Fruit fly (Drosophila melanogaster): ENCODE results near the gene Hrb87F.

Hrb87F gene

dm6 chr3R:13686371-13687211, 26.3 kb upstream of the Hrb87F start, which contains the start of gene omd (continued):
- TF ChIP-seq CG15073 (GFP tag; optimal IDR thresholded peaks at IDR 0.05) = no peak
- 0 out of 4 replicates have a peak, but pooled peaks have one; percentile 66 for TF ChIP-seq chinmo (GFP tag; IDR thresholded peaks at IDR 0.05; ENCODE audit: partially characterized antibody)
- no peak for TF ChIP-seq abd-A (tag; optimal IDR thresholded peaks at IDR 0.05)
- peak; percentile 89 for TF ChIP-seq CrebB (tag; optimal IDR thresholded peaks at IDR 0.05)
- no peak for TF ChIP-seq dan (GFP tag; IDR thresholded peaks at IDR 0.05)
- no peak for TF ChIP-seq gfzf (GFP tag; optimal IDR thresholded peaks at IDR 0.05)
- peak; percentile 63 for TF ChIP-seq btn (GFP tag; optimal IDR thresholded peaks at IDR 0.05)
- TF ChIP-seq az2 (GFP tag; optimal IDR thresholded peaks at IDR 0.05) = no peak
- no peak for TF ChIP-seq Doc3 (GFP tag; IDR thresholded peaks at IDR 0.05; ENCODE audit: partially characterized antibody)
- TF ChIP-seq mam (GFP tag; optimal IDR thresholded peaks at IDR 0.05) = no peak
- peak; percentile 85 for TF ChIP-seq CG6813 (GFP tag; optimal IDR thresholded peaks at IDR 0.05)
- peak; percentile 61 for TF ChIP-seq psq (GFP tag; optimal IDR thresholded peaks at IDR 0.05)
- TF ChIP-seq CG43689 (GFP tag; IDR thresholded peaks at IDR 0.05) = no peak
- TF ChIP-seq CG17361 (GFP tag; IDR thresholded peaks at IDR 0.05) = no peak
- TF ChIP-seq CG3065 (GFP tag; optimal IDR thresholded peaks at IDR 0.05) = peak; percentile 27
- no peak for TF ChIP-seq zen2 (GFP tag; IDR thresholded peaks at IDR 0.05; ENCODE audit: partially characterized antibody)
- TF ChIP-seq CG15479 (GFP tag; optimal IDR thresholded peaks at IDR 0.05) = peak; percentile 15
- TF ChIP-seq br (optimal IDR thresholded peaks at IDR 0.05) = no peak
- peak; percentile 51 for TF ChIP-seq seq (GFP tag; IDR thresholded peaks at IDR 0.05)
- TF ChIP-seq fru (optimal IDR thresholded peaks at IDR 0.05) = no peak
- TF ChIP-seq CG6683 (GFP tag; optimal IDR thresholded peaks at IDR 0.05) = peak; percentile 74
- TF ChIP-seq nmo (GFP tag; optimal IDR thresholded peaks at IDR 0.05) = peak; percentile 8
- TF ChIP-seq disco-r (GFP tag; optimal IDR thresholded peaks at IDR 0.05) = no peak
- TF ChIP-seq CG18476 (GFP tag; optimal IDR thresholded peaks at IDR 0.05) = peak; percentile 5
- peak; percentile 41 for TF ChIP-seq CG3163 (GFP tag; optimal IDR thresholded peaks at IDR 0.05)
- TF ChIP-seq CG12659 (GFP tag; optimal IDR thresholded peaks at IDR 0.05) = no peak
- 0 out of 3 replicates have a peak, but pooled peaks have one; percentile 24 for TF ChIP-seq z (GFP tag; IDR thresholded peaks at IDR 0.05)
- TF ChIP-seq CG2875 (GFP tag; optimal IDR thresholded peaks at IDR 0.05) = peak; percentile 63
- peak; percentile 48; the same call in 1 of the 3 replicates for TF ChIP-seq CG34422 (GFP tag; IDR thresholded peaks at IDR 0.05)
- TF ChIP-seq dpn (GFP tag; optimal IDR thresholded peaks at IDR 0.05) = peak; percentile 32 to 56
- TF ChIP-seq croc (GFP tag; conservative IDR thresholded peaks at IDR 0.05) = peak; percentile 29; the same call in 2 of the 3 replicates
- peak; percentile 78; the same call in 2 of the 3 replicates for TF ChIP-seq ci (GFP tag; IDR thresholded peaks at IDR 0.05)
- peak; percentile 23 for TF ChIP-seq Chrac-16 (GFP tag; optimal IDR thresholded peaks at IDR 0.05)
- TF ChIP-seq CG12104 (GFP tag; optimal IDR thresholded peaks at IDR 0.05) = peak; percentile 18
- TF ChIP-seq trh (GFP tag; optimal IDR thresholded peaks at IDR 0.05) = peak; percentile 71
- TF ChIP-seq crol (GFP tag; IDR thresholded peaks at IDR 0.05) = peak; percentile 75
- TF ChIP-seq E2f1 (GFP tag; IDR thresholded peaks at IDR 0.05) = peak; percentile 54; the same call in 1 of the 2 replicates
- peak; percentile 72 for TF ChIP-seq row (GFP tag; IDR thresholded peaks at IDR 0.05)
- 0 out of 3 replicates have a peak, but pooled peaks have one; percentile 14 for TF ChIP-seq CG16813 (GFP tag; IDR thresholded peaks at IDR 0.05; ENCODE audit: partially characterized antibody)
- TF ChIP-seq CG2889 (GFP tag; IDR thresholded peaks at IDR 0.05) = no peak
- TF ChIP-seq Med (GFP tag) = peak; percentile 89
- TF ChIP-seq unc-4 (GFP tag; IDR thresholded peaks at IDR 0.05; ENCODE audit: partially characterized antibody) = no peak
- TF ChIP-seq Max (GFP tag; optimal IDR thresholded peaks at IDR 0.05) = peak; percentile 31
- peak; percentile 22 for TF ChIP-seq Dad (GFP tag; optimal IDR thresholded peaks at IDR 0.05)
- TF ChIP-seq CG42726 (GFP tag; IDR thresholded peaks at IDR 0.05; ENCODE audit: partially characterized antibody) = no peak
- peak; percentile 43; the same call in 1 of the 2 replicates for TF ChIP-seq dati (GFP tag; IDR thresholded peaks at IDR 0.05)
- peak; percentile 75 for TF ChIP-seq cg (GFP tag; optimal IDR thresholded peaks at IDR 0.05)
- TF ChIP-seq CG9215 (GFP tag; IDR thresholded peaks at IDR 0.05) = no peak
- TF ChIP-seq CG10366 (GFP tag; IDR thresholded peaks at IDR 0.05) = peak; percentile 47
